Fruit fly (Drosophila melanogaster): ENCODE data around the gene Gtpx.

DNA sequence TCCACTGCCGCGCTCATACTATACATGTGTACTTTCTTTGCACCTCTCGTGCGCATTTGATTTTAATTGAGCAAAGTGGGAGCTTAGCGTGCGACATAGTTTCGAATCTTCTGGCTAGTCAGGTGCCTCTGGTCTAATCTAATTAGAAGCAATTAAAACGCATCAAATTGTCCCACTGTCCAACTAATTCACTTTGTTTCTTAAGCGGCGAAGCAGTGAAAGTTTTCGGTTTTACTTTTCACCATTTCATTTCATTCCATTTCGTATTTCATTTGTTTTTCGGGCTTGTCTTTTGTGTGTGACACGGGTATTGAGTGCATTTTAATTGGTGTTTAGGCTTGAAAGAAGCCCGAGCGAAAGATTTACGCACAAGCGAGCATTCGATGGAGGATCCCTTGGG lies 26.5 kb downstream of the Gtpx start:
- TF ChIP-seq fd96Ca (GFP tag; IDR thresholded peaks at IDR 0.05) (no peak), CG10348 (GFP tag; IDR thresholded peaks at IDR 0.05) (no peak), CG8159 (tag; optimal IDR thresholded peaks at IDR 0.05) (no peak), CG17806 (tag; optimal IDR thresholded peaks at IDR 0.05) (no peak)
